Worm (Caenorhabditis elegans) whole organism, L2 larva: ENCODE data around the gene sre-32.

ENCODE experiments used
- F13H6.1 ChIP-seq: sonication (generic microtip); optimal IDR thresholded peaks from 2 replicates; lab custom pipeline; 2016; ENCODE audit warnings: missing genetic modification characterization, missing compliant biosample characterization
- R02D3.7 ChIP-seq: fragments of 150-350 bp; optimal IDR thresholded peaks from 2 replicates; lab custom pipeline; 2014; ENCODE audit warnings: missing biosample characterization, missing genetic modification characterization
- ZK546.5 ChIP-seq: sonication (generic microtip); optimal IDR thresholded peaks from 2 replicates; lab custom pipeline; 2017; ENCODE audit warnings: missing biosample characterization, missing genetic modification characterization
- alr-1 ChIP-seq: fragments of 150-350 bp; optimal IDR thresholded peaks from 2 replicates; lab custom pipeline; 2014; ENCODE audit warnings: missing biosample characterization, missing genetic modification characterization
- aly-2 ChIP-seq: fragments of 150-350 bp; optimal IDR thresholded peaks from 2 replicates; lab custom pipeline; 2014; ENCODE audit warnings: missing biosample characterization, missing genetic modification characterization
- ama-1 ChIP-seq: fragments of 150-350 bp; optimal IDR thresholded peaks from 2 replicates; lab custom pipeline; 2018; ENCODE audit warnings: inconsistent platforms
- blmp-1 ChIP-seq: sonication (generic microtip); optimal IDR thresholded peaks from 2 replicates; lab custom pipeline; 2017; ENCODE audit warnings: missing genetic modification characterization, mild to moderate bottlenecking, missing compliant biosample characterization, antibody characterized with exemption, moderate library complexity; ENCODE audit not compliant: insufficient read depth
- ceh-16 ChIP-seq: fragments of 150-350 bp; optimal IDR thresholded peaks from 2 replicates; lab custom pipeline; 2014; ENCODE audit warnings: missing biosample characterization, missing genetic modification characterization
- crh-2 ChIP-seq: sonication (generic microtip); optimal IDR thresholded peaks from 2 replicates; lab custom pipeline; 2017; ENCODE audit warnings: missing biosample characterization, missing genetic modification characterization
- egl-27 ChIP-seq: sonication (generic microtip); optimal IDR thresholded peaks from 3 replicates; lab custom pipeline; 2017; ENCODE audit warnings: missing biosample characterization, missing genetic modification reagents, missing genetic modification characterization
- elt-1 ChIP-seq: fragments of 150-350 bp; optimal IDR thresholded peaks from 2 replicates; lab custom pipeline; 2014; ENCODE audit warnings: missing biosample characterization, missing genetic modification characterization
- elt-3 ChIP-seq: sonication (generic microtip); optimal IDR thresholded peaks from 2 replicates; lab custom pipeline; 2017; ENCODE audit warnings: missing biosample characterization, missing genetic modification characterization
- lin-11 ChIP-seq: fragments of 150-350 bp; sonication (generic microtip); optimal IDR thresholded peaks from 2 replicates; lab custom pipeline; 2014; ENCODE audit warnings: missing biosample characterization, missing genetic modification characterization, inconsistent platforms, mixed read lengths
- lin-13 ChIP-seq: fragments of 150-350 bp; optimal IDR thresholded peaks from 2 replicates; lab custom pipeline; 2014; ENCODE audit warnings: missing biosample characterization, missing genetic modification reagents, missing genetic modification characterization
- lsy-2 ChIP-seq, 2 experiments: fragments of 150-350 bp in 1 of 2; sonication (generic microtip) in 1 of 2; optimal IDR thresholded peaks; 2 replicates each; lab custom pipeline; 2014 to 2017; ENCODE audit warnings: missing biosample characterization in 2 of 2, missing genetic modification characterization in 2 of 2
- mab-5 ChIP-seq: fragments of 150-350 bp; optimal IDR thresholded peaks from 2 replicates; lab custom pipeline; 2014; ENCODE audit warnings: missing biosample characterization, missing genetic modification characterization
- mdl-1 ChIP-seq, 2 experiments: fragments of 150-350 bp in 1 of 2; sonication (generic microtip) in 1 of 2; optimal IDR thresholded peaks; 2 replicates each; lab custom pipeline; 2017; ENCODE audit warnings: missing biosample characterization in 2 of 2, missing genetic modification characterization in 2 of 2
- nhr-10 ChIP-seq: sonication (generic microtip); optimal IDR thresholded peaks from 2 replicates; lab custom pipeline; 2017; ENCODE audit warnings: missing biosample characterization, missing genetic modification characterization
- nhr-11 ChIP-seq: fragments of 150-350 bp; optimal IDR thresholded peaks from 2 replicates; lab custom pipeline; 2014; ENCODE audit warnings: missing biosample characterization, missing genetic modification characterization
- nhr-12 ChIP-seq: fragments of 150-350 bp; optimal IDR thresholded peaks from 2 replicates; lab custom pipeline; 2014; ENCODE audit warnings: missing biosample characterization, missing genetic modification characterization
- nhr-129 ChIP-seq: fragments of 150-350 bp; optimal IDR thresholded peaks from 2 replicates; lab custom pipeline; 2014; ENCODE audit warnings: missing biosample characterization, missing genetic modification characterization
- nhr-21 ChIP-seq: fragments of 150-350 bp; optimal IDR thresholded peaks from 2 replicates; lab custom pipeline; 2014; ENCODE audit warnings: missing biosample characterization, missing genetic modification characterization
- nhr-25 ChIP-seq: fragments of 150-350 bp; sonication (generic microtip); optimal IDR thresholded peaks from 3 replicates; lab custom pipeline; 2014; ENCODE audit warnings: missing biosample characterization, missing genetic modification characterization
- nhr-6 ChIP-seq: fragments of 150-350 bp; optimal IDR thresholded peaks from 2 replicates; lab custom pipeline; 2014; ENCODE audit warnings: missing biosample characterization, missing genetic modification characterization
- peb-1 ChIP-seq: fragments of 150-350 bp; optimal IDR thresholded peaks from 2 replicates; lab custom pipeline; 2014; ENCODE audit warnings: missing biosample characterization, missing genetic modification characterization
- sem-4 ChIP-seq: fragments of 150-350 bp; optimal IDR thresholded peaks from 2 replicates; lab custom pipeline; 2014; ENCODE audit warnings: missing biosample characterization, missing genetic modification reagents, missing genetic modification characterization
- skn-1 ChIP-seq: sonication (generic microtip); optimal IDR thresholded peaks from 2 replicates; lab custom pipeline; 2017; ENCODE audit warnings: missing biosample characterization, missing genetic modification characterization
- sma-3 ChIP-seq: sonication (generic microtip); optimal IDR thresholded peaks from 2 replicates; lab custom pipeline; 2016; ENCODE audit warnings: missing genetic modification reagents, missing genetic modification characterization, missing compliant biosample characterization
- unc-39 ChIP-seq: fragments of 150-350 bp; optimal IDR thresholded peaks from 2 replicates; lab custom pipeline; 2014; ENCODE audit warnings: missing biosample characterization, missing genetic modification characterization
- unc-55 ChIP-seq: fragments of 150-350 bp; sonication (generic microtip); optimal IDR thresholded peaks from 3 replicates; lab custom pipeline; 2014; ENCODE audit warnings: missing biosample characterization, missing genetic modification reagents, missing genetic modification characterization
- unc-62 ChIP-seq: fragments of 150-350 bp; optimal IDR thresholded peaks from 2 replicates; lab custom pipeline; 2014; ENCODE audit warnings: missing biosample characterization, missing genetic modification reagents, missing genetic modification characterization
- zag-1 ChIP-seq: fragments of 150-350 bp; optimal IDR thresholded peaks from 2 replicates; lab custom pipeline; 2014; ENCODE audit warnings: missing biosample characterization, missing genetic modification characterization
- ztf-1 ChIP-seq: fragments of 200-800 bp; sonication (Bioruptor generic); conservative IDR thresholded peaks from 2 replicates; pipeline ENCODE4 v1.3.6; 2022; ENCODE audit warnings: missing genetic modification characterization, missing compliant biosample characterization
- ztf-11 ChIP-seq: sonication (generic microtip); optimal IDR thresholded peaks from 2 replicates; lab custom pipeline; 2017; ENCODE audit warnings: missing biosample characterization, missing genetic modification characterization
- ztf-4 ChIP-seq: fragments of 150-350 bp; optimal IDR thresholded peaks from 2 replicates; lab custom pipeline; 2014; ENCODE audit warnings: missing biosample characterization, missing genetic modification characterization

The sre-32 gene

ce11 chrII:12457275-12457674 is 742 bp upstream of the sre-32 start, which contains the start of gene sre-38:
Gene sre-38 (plus strand): TSS chrII:12457575.
- TF ChIP-seq elt-3 (tag; lab: Kevin White, UChicago), result no peak
- no peak for TF ChIP-seq peb-1 (tag; lab: Kevin White, UChicago)
- no peak for TF ChIP-seq ztf-11 (tag; lab: Kevin White, UChicago)
- TF ChIP-seq sem-4 (tag; lab: Kevin White, UChicago), result no peak
- no peak for TF ChIP-seq blmp-1 (tag; lab: Kevin White, UChicago)

- TF ChIP-seq sma-3 (no peak), peb-1 (tag; lab: Kevin White, UChicago) (no peak), nhr-25 (tag; lab: Kevin White, UChicago) (no peak), nhr-129 (tag; lab: Kevin White, UChicago) (no peak)
- TF ChIP-seq, all 48 proteins: peak for 0
Measured at ce11 chrII:12452754-12453352, 3.7 kb downstream of the sre-32 start, which contains the start of the genes sre-35 and sre-33. Gene sre-35 (minus strand): TSS chrII:12452854. Gene sre-33 (plus strand): TSS chrII:12453302.

ce11 chrII:12449849-12450248 is 6.7 kb downstream of the sre-32 start, which contains the start of gene sre-34:
Gene sre-34 (plus strand): TSS chrII:12450149.
- TF ChIP-seq skn-1 (tag; lab: Kevin White, UChicago), result no peak
- TF ChIP-seq nhr-12 (tag; lab: Kevin White, UChicago), result no peak
- TF ChIP-seq blmp-1 (tag; lab: Kevin White, UChicago), result no peak
- TF ChIP-seq alr-1 (tag; lab: Kevin White, UChicago), result no peak

- TF ChIP-seq nhr-10 (tag; lab: Kevin White, UChicago) (no peak), ztf-4 (tag; lab: Kevin White, UChicago) (no peak), unc-62 (GFP tag; lab: Kevin White, UChicago) (no peak), aly-2 (tag; lab: Kevin White, UChicago) (no peak), crh-2 (no peak), nhr-21 (tag; lab: Kevin White, UChicago) (no peak), lsy-2 (tag; optimal IDR thresholded peaks at IDR 0.05; lab: Kevin White, UChicago) (no peak), lin-13 (GFP tag; lab: Kevin White, UChicago) (no peak), elt-3 (tag; lab: Kevin White, UChicago) (no peak), nhr-11 (tag; lab: Kevin White, UChicago) (no peak), R02D3.7 (tag; lab: Kevin White, UChicago) (no peak), nhr-6 (tag; lab: Kevin White, UChicago) (no peak), egl-27 (no peak), lin-11 (tag; lab: Kevin White, UChicago) (no peak), ztf-11 (tag; lab: Kevin White, UChicago) (no peak), sem-4 (tag; lab: Kevin White, UChicago) (no peak), ceh-16 (tag; lab: Kevin White, UChicago) (no peak), ZK546.5 (tag; lab: Kevin White, UChicago) (no peak), unc-39 (tag; lab: Kevin White, UChicago) (no peak)
- TF ChIP-seq, all 48 proteins: peak for 0
Measured at ce11 chrII:12448241-12448640, 8.3 kb downstream of the sre-32 start, which contains the start of gene srh-27. Gene srh-27 (plus strand): TSS chrII:12448541.

- TF ChIP-seq ztf-11 (tag; lab: Kevin White, UChicago), result no peak
- TF ChIP-seq elt-1 (tag; lab: Kevin White, UChicago), result no peak
- TF ChIP-seq mdl-1 (tag; optimal IDR thresholded peaks at IDR 0.05; lab: Kevin White, UChicago), result no peak
- TF ChIP-seq nhr-11 (tag; lab: Kevin White, UChicago), result no peak
- TF ChIP-seq zag-1 (tag; lab: Kevin White, UChicago), result no peak
- TF ChIP-seq unc-55 (GFP tag; lab: Kevin White, UChicago), result no peak
- no peak for TF ChIP-seq ama-1
- TF ChIP-seq nhr-129 (tag; lab: Kevin White, UChicago), result no peak
- TF ChIP-seq unc-39 (tag; lab: Kevin White, UChicago), result no peak
- TF ChIP-seq ztf-1, result no peak
- no peak for TF ChIP-seq peb-1 (tag; lab: Kevin White, UChicago)
- no peak for TF ChIP-seq F13H6.1 (tag; lab: Kevin White, UChicago)
- TF ChIP-seq lin-11 (tag; lab: Kevin White, UChicago), result no peak
- no peak for TF ChIP-seq aly-2 (tag; lab: Kevin White, UChicago)
- no peak for TF ChIP-seq egl-27
- no peak for TF ChIP-seq mab-5 (tag; lab: Kevin White, UChicago)
Measured at ce11 chrII:12444679-12445376, 11.7 kb downstream of the sre-32 start, which contains the start of the genes W05H5.1 and pitr-6. Gene W05H5.1 (minus strand): TSS chrII:12444779. Gene pitr-6 (plus strand): TSS chrII:12445326.
